Fruit fly (Drosophila melanogaster) whole organism, embryonic: ENCODE measurements around the gene Obp99b.

Source experiments
- CG10209 ChIP-seq: fragments of 200-800 bp; sonication (Bioruptor generic); optimal IDR thresholded peaks from 3 replicates; lab custom pipeline; 2017; ENCODE audit warnings: missing biosample characterization, mild to moderate bottlenecking, missing genetic modification characterization, missing genetic modification reagents
- CG10366 ChIP-seq: fragments of 200-800 bp; sonication (Bioruptor generic); IDR thresholded peaks from 2 replicates; pipeline ENCODE4 v1.3.6; 2022; ENCODE audit warnings: missing biosample characterization, missing genetic modification characterization
- CG10979 ChIP-seq: fragments of 200-800 bp; sonication (Bioruptor generic); optimal IDR thresholded peaks from 2 replicates; lab custom pipeline; 2018; ENCODE audit warnings: missing biosample characterization, mild to moderate bottlenecking, missing genetic modification characterization, moderate library complexity
- CG13894 ChIP-seq: fragments of 200-800 bp; sonication (Bioruptor generic); optimal IDR thresholded peaks from 3 replicates; lab custom pipeline; 2018; ENCODE audit warnings: missing biosample characterization, mild to moderate bottlenecking, missing genetic modification characterization, moderate library complexity
- CG2678 ChIP-seq: fragments of 200-800 bp; sonication (Bioruptor generic); optimal IDR thresholded peaks from 3 replicates; lab custom pipeline; 2019; ENCODE audit warnings: missing biosample characterization, mild to moderate bottlenecking, missing genetic modification characterization, moderate library complexity
- CG8281 ChIP-seq: fragments of 200-800 bp; sonication (Bioruptor generic); optimal IDR thresholded peaks from 2 replicates; lab custom pipeline; 2018; ENCODE audit warnings: missing biosample characterization, mild to moderate bottlenecking, missing genetic modification characterization, moderate library complexity
- fu2 ChIP-seq: fragments of 200-800 bp; sonication (Bioruptor generic); optimal IDR thresholded peaks from 2 replicates; lab custom pipeline; 2016; ENCODE audit warnings: missing biosample characterization, missing genetic modification characterization

- TF ChIP-seq fu2 (GFP tag; lab: Kevin White, UChicago), result no peak
- TF ChIP-seq CG2678 (tag; lab: Kevin White, UChicago), result no peak
- no peak for TF ChIP-seq CG10979 (tag; lab: Kevin White, UChicago)
- no peak for TF ChIP-seq CG10209 (GFP tag; lab: Kevin White, UChicago)
- peak; percentile 23; the same call in 1 of the 2 replicates for TF ChIP-seq CG10366 (GFP tag; lab: Robert Waterston, UW)
- no peak for TF ChIP-seq CG8281 (tag; lab: Kevin White, UChicago)
- no peak for TF ChIP-seq CG13894
These were observed 9.0 kb upstream of the Obp99b start, which contains the start of gene Kul for dm6 chr3R:29725577-29726240.
